Fruit fly (Drosophila melanogaster) whole organism, adult: ENCODE results near the gene glu.

Source experiments
- CG11617 ChIP-seq: fragments of 200-800 bp; sonication (Bioruptor generic); optimal IDR thresholded peaks from 2 replicates; lab custom pipeline; 2017; ENCODE audit warnings: mild to moderate bottlenecking, missing biosample characterization, missing genetic modification reagents, missing genetic modification characterization
- CG12768 ChIP-seq: fragments of 200-800 bp; sonication (Bioruptor generic); optimal IDR thresholded peaks from 2 replicates; lab custom pipeline; 2017; ENCODE audit warnings: missing biosample characterization, missing genetic modification characterization, mild to moderate bottlenecking, moderate library complexity, missing genetic modification reagents
- CG14711 ChIP-seq: fragments of 200-800 bp; sonication (Bioruptor generic); optimal IDR thresholded peaks from 2 replicates; lab custom pipeline; 2018; ENCODE audit warnings: missing biosample characterization, mild to moderate bottlenecking, missing genetic modification characterization, moderate library complexity
- CG1620 ChIP-seq: fragments of 200-800 bp; sonication (Bioruptor generic); optimal IDR thresholded peaks from 2 replicates; lab custom pipeline; 2016; ENCODE audit warnings: missing biosample characterization, missing genetic modification characterization
- CG33017 ChIP-seq: fragments of 200-800 bp; sonication (Bioruptor generic); optimal IDR thresholded peaks from 2 replicates; lab custom pipeline; 2018; ENCODE audit warnings: missing biosample characterization, mild to moderate bottlenecking, missing genetic modification characterization, moderate library complexity
- CG5204 ChIP-seq: fragments of 200-800 bp; sonication (Bioruptor generic); optimal IDR thresholded peaks from 2 replicates; lab custom pipeline; 2016; ENCODE audit warnings: missing biosample characterization, missing genetic modification characterization
- CG7045 ChIP-seq: fragments of 200-800 bp; sonication (Bioruptor generic); optimal IDR thresholded peaks from 2 replicates; lab custom pipeline; 2017; ENCODE audit warnings: missing biosample characterization, mild to moderate bottlenecking, missing genetic modification characterization
- CG7101 ChIP-seq: fragments of 200-800 bp; sonication (Bioruptor generic); optimal IDR thresholded peaks from 2 replicates; lab custom pipeline; 2018; ENCODE audit warnings: missing biosample characterization, mild to moderate bottlenecking, missing genetic modification characterization, moderate library complexity
- Clk ChIP-seq: fragments of 200-800 bp; sonication (Bioruptor generic); optimal IDR thresholded peaks from 2 replicates; lab custom pipeline; 2017; ENCODE audit warnings: missing biosample characterization, missing genetic modification characterization
- Crg-1 ChIP-seq: fragments of 200-800 bp; sonication (Bioruptor generic); optimal IDR thresholded peaks from 2 replicates; lab custom pipeline; 2016; ENCODE audit warnings: missing biosample characterization, missing genetic modification characterization
- Hr96 ChIP-seq: fragments of 200-800 bp; sonication (Bioruptor generic); optimal IDR thresholded peaks from 2 replicates; lab custom pipeline; 2016; ENCODE audit warnings: missing biosample characterization, missing genetic modification characterization
- Mnt ChIP-seq: fragments of 200-800 bp; sonication (Bioruptor generic); optimal IDR thresholded peaks from 2 replicates; lab custom pipeline; 2016; ENCODE audit warnings: missing biosample characterization, mild to moderate bottlenecking, missing genetic modification characterization
- bab1 ChIP-seq: fragments of 200-800 bp; sonication (Bioruptor generic); optimal IDR thresholded peaks from 3 replicates; lab custom pipeline; 2019; ENCODE audit warnings: missing biosample characterization, mild to moderate bottlenecking, missing genetic modification characterization, moderate library complexity
- cic ChIP-seq: fragments of 200-800 bp; sonication (Bioruptor generic); optimal IDR thresholded peaks from 2 replicates; lab custom pipeline; 2017; ENCODE audit warnings: missing biosample characterization, mild to moderate bottlenecking, missing genetic modification characterization, moderate library complexity
- cnc ChIP-seq, 2 experiments: fragments of >200 bp; optimal IDR thresholded peaks; 2 replicates each; lab custom pipeline; 2017
- kay ChIP-seq: fragments of 200-800 bp; sonication (Bioruptor generic); peaks from one replicate; lab custom pipeline; 2016; ENCODE audit warnings: missing biosample characterization, missing genetic modification characterization, borderline replicate concordance
- ovo ChIP-seq: fragments of 200-800 bp; sonication (Bioruptor generic); optimal IDR thresholded peaks from 2 replicates; lab custom pipeline; 2016; ENCODE audit warnings: missing biosample characterization, missing genetic modification characterization
- pad ChIP-seq: fragments of 200-800 bp; sonication (Bioruptor generic); optimal IDR thresholded peaks from 3 replicates; lab custom pipeline; 2017; ENCODE audit warnings: missing biosample characterization, missing genetic modification characterization, mild to moderate bottlenecking, moderate library complexity, missing genetic modification reagents
- tj ChIP-seq: fragments of 200-800 bp; sonication (Bioruptor generic); optimal IDR thresholded peaks from 3 replicates; lab custom pipeline; 2017; ENCODE audit warnings: missing biosample characterization, mild to moderate bottlenecking, missing genetic modification characterization, moderate library complexity
- toe ChIP-seq: fragments of 200-800 bp; sonication (Bioruptor generic); optimal IDR thresholded peaks from 2 replicates; lab custom pipeline; 2016; ENCODE audit warnings: missing biosample characterization, missing genetic modification characterization

glu gene

DNA sequence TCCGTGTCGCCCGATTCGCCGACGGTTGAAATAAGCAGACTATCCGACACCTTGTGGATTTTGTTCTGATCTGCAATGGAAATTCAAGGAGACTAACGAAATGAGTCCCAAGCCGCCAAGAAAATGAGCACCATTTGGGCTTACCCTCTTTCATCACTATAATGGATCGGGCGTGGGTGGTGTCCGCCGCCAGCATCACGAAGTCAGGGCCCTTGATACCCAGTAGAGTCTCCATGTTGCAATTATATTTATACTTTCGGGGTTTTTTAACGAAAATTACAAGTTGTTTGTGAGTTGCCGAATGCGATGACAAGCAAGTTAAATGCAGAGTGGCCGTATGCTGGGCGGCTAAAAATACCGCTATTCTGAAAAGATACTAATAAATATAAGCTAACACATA, 6.4 kb downstream of the glu start, which contains the start of gene Prosbeta4:
Gene Prosbeta4 (minus strand): TSS at position 335 of the 400 bp plus-strand sequence.
- TF ChIP-seq cnc (optimal IDR thresholded peaks at IDR 0.05; lab: Kevin White, UChicago), result peak; percentile 66 to 93
- no peak for TF ChIP-seq bab1

DNA sequence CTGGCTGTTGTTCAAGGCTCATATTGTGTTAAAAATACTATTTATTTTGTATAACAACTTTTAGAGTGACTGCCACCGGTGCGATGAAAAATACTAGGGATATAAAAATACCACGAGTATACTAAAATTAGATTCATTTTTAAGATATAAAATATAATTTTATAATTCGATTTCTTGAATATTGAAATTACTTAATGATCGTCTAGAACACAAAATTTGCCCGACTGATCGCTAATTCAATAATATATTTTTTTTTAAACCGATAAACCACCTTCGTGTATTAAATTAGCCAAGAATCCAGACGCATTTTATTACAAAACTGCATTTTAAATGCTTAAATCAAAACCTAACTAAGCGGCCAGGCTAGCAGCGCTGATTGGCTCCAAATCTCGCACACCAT, 7.2 kb downstream of the glu start, which contains the start of gene CG17996:
Gene CG17996 (minus strand): TSS at position 101 of the 400 bp plus-strand sequence.
- TF ChIP-seq CG1620 (GFP tag; lab: Kevin White, UChicago), result no peak
- no peak for TF ChIP-seq CG14711 (tag; lab: Kevin White, UChicago)
- TF ChIP-seq tj (GFP tag; lab: Kevin White, UChicago), result no peak
- TF ChIP-seq Hr96, result no peak
- no peak for TF ChIP-seq kay (GFP tag; lab: Kevin White, UChicago)
- TF ChIP-seq CG11617 (GFP tag; lab: Kevin White, UChicago), result no peak
- TF ChIP-seq cic (GFP tag; lab: Kevin White, UChicago), result no peak
- TF ChIP-seq cnc (optimal IDR thresholded peaks at IDR 0.05; lab: Kevin White, UChicago), result no peak
- TF ChIP-seq CG12768 (GFP tag; lab: Kevin White, UChicago), result no peak
- TF ChIP-seq CG5204 (GFP tag; lab: Kevin White, UChicago), result no peak
- no peak for TF ChIP-seq ovo (GFP tag; lab: Kevin White, UChicago)
- no peak for TF ChIP-seq Crg-1 (GFP tag; lab: Kevin White, UChicago)
- TF ChIP-seq toe (GFP tag; lab: Kevin White, UChicago), result no peak
- TF ChIP-seq Clk (GFP tag; lab: Kevin White, UChicago), result no peak

DNA sequence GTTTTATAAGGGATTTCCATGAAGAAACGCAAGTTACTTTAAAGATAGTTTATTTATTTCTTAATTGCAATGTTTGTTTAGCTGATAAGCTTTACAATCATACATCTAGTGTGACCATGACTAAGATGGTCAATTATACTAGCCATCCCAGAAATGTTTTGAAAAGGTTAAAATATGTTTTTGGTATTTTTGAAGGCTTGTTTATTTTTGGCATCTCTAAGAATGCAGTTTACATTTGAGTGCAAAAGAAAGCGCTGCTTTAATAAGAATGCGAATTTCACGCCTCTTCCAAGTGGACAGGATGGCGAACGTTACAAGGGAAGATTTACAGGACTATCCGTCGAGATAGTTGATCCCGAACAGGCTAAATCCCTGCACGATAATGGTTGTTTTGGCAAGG, 8.6 kb downstream of the glu start, which contains the start of gene Tsen2:
Gene Tsen2 (plus strand): TSS at position 222 of the 400 bp plus-strand sequence.
- TF ChIP-seq bab1, result no peak
- TF ChIP-seq CG7101, result no peak
- peak; percentile 2 for TF ChIP-seq Mnt (GFP tag; lab: Kevin White, UChicago)
- TF ChIP-seq CG5204 (GFP tag; lab: Kevin White, UChicago), result no peak
- no peak for TF ChIP-seq Hr96
- no peak for TF ChIP-seq CG7045 (GFP tag; lab: Kevin White, UChicago)

DNA sequence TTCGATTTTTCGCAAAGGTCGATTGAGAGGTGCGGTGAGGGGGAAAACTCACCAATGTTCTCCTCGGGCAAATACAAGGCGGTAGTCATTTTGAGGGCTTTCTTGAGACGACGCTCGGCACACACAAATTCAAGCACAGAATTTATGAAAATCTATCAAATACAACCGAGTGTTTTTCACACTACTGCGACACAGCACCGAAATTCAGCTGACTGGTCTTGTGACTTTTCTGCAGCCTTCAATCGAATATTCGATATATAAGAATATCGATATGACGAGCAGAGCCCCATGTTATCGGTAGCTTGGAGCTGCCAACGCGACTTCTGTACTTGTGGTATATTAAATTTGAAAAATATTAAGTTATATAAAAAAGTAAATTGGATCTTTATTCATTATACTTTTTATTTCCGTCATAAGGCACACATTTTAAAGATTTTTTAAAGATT, 10.6 kb downstream of the glu start, which contains the start of gene VhaSFD:
Gene VhaSFD (minus strand): TSS at position 249 of the 446 bp plus-strand sequence.
- TF ChIP-seq Clk (GFP tag; lab: Kevin White, UChicago) (no peak), CG7101 (peak; percentile 50), tj (GFP tag; lab: Kevin White, UChicago) (peak; percentile 69), pad (peak; percentile 14), CG14711 (tag; lab: Kevin White, UChicago) (no peak), bab1 (peak; percentile 53), cic (GFP tag; lab: Kevin White, UChicago) (peak; percentile 48), Hr96 (no peak), CG5204 (GFP tag; lab: Kevin White, UChicago) (no peak), CG33017 (peak; percentile 40), CG1620 (GFP tag; lab: Kevin White, UChicago) (peak; percentile 9), CG12768 (GFP tag; lab: Kevin White, UChicago) (peak; percentile 73), Mnt (GFP tag; lab: Kevin White, UChicago) (peak; percentile 75), CG7045 (GFP tag; lab: Kevin White, UChicago) (no peak), CG11617 (GFP tag; lab: Kevin White, UChicago) (no peak), toe (GFP tag; lab: Kevin White, UChicago) (no peak)

DNA sequence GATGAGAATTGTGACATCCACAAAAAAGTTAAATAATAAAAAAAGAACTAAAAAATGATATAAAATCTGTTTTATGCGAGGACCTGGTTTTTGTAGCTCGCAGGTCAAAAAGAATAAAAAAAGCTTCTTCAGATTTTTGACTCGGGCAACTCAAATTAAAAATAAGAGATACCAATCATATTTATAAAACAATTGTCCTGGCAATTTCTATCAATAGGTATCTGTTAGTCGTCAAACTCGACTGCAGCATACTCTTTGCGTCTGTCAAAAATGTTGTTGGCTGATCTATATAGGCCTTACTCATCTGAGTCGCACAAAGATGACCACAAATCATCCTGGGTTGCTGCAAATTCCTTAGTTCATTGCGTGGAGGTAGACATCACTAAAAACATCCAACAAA, 15.6 kb downstream of the glu start:
- TF ChIP-seq kay (GFP tag; lab: Kevin White, UChicago) (peak; percentile 79), ovo (GFP tag; lab: Kevin White, UChicago) (no peak)

DNA sequence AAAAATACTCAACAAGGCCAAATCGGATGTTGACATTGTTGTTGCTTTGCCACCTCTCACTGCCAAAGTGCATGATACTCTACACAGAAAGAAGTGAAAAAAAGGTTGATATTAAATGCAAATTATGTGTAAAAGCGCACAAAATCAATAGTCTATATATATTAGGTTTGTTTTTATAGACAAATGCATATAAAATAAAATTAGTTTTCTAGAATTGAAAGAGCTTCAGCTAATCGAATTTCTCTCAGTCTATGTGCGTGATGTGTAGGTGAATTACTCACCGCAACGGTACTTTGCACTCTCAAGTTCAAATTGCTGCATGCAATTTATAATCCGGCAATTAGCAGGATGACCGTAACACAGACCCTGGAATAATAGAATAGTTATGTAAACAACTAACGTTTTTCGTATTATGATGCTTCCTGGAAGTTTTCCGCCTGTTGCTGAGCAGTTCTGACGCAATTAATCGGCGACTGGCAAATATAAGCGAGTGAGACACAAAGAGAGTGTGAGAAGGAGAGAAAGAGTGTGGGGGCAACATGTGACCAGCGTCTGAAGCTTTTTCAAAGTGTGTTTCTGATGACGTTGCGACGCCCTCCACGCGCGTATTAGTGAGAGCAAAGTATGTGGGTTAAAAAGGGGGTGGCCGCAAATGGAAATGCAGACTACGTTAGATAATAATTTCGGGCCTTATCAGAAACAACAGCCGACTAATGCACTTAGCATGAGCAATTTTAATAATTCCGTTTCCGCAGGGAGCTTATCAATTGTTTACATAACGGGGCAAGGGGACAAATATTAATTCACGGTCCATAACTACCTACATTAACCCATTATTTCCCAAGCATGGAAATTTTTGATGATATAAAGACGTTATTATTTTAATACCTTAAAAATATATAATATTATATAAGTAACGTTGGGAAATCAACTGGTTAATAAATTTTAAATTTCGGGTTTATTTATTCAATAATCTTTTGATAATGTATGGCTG, 17.2 kb downstream of the glu start:
- TF ChIP-seq Clk (GFP tag; lab: Kevin White, UChicago) (peak; percentile 86), CG11617 (GFP tag; lab: Kevin White, UChicago) (peak; percentile 96), tj (GFP tag; lab: Kevin White, UChicago) (peak; percentile 81), CG1620 (GFP tag; lab: Kevin White, UChicago) (peak; percentile 94), pad (peak; percentile 85), CG7045 (GFP tag; lab: Kevin White, UChicago) (peak; percentile 97), cnc (optimal IDR thresholded peaks at IDR 0.05; lab: Kevin White, UChicago) (no peak), CG7101 (peak; percentile 93), bab1 (peak; percentile 98), kay (GFP tag; lab: Kevin White, UChicago) (peak; percentile 99), CG14711 (tag; lab: Kevin White, UChicago) (peak; percentile 95), toe (GFP tag; lab: Kevin White, UChicago) (peak; percentile 95), CG12768 (GFP tag; lab: Kevin White, UChicago) (peak; percentile 93), Hr96 (peak; percentile 88), CG33017 (peak; percentile 94), cic (GFP tag; lab: Kevin White, UChicago) (peak; percentile 75), ovo (GFP tag; lab: Kevin White, UChicago) (peak; percentile 91), Mnt (GFP tag; lab: Kevin White, UChicago) (peak; percentile 86), Crg-1 (GFP tag; lab: Kevin White, UChicago) (peak; percentile 84), CG5204 (GFP tag; lab: Kevin White, UChicago) (peak; percentile 97)
